Worm (Caenorhabditis elegans): ENCODE data around the gene dnj-18.

The dnj-18 gene

DNA sequence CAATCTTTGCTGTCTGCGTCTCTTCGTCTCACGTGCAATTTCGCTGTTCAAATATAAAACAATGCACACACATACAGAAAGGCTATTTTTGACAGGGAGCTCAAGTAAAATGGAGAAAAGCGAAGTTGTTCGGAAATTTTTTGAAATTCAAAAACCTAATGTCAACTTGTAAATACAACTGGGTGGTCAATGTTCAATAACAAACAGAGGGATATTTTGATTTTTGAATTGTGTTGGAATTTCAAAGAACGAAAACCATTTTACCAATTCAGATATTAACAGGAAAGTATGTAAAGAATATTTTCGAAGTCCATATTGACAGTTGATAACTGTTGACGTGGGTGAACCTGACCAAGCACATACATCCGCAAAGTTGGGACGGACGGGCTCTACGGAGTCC, 9.6 kb upstream of the dnj-18 start, which contains the start of gene tag-243:
Gene tag-243 (minus strand): TSS at position 101 of the 400 bp plus-strand sequence.
- TF ChIP-seq snpc-4 (tag; optimal IDR thresholded peaks at IDR 0.05): no peak
- TF ChIP-seq unc-62 (GFP tag; optimal IDR thresholded peaks at IDR 0.05 in 1 of 2): no peak
- no peak for TF ChIP-seq unc-62 (tag; optimal IDR thresholded peaks at IDR 0.05)
- TF ChIP-seq zfp-3 (GFP tag; conservative IDR thresholded peaks at IDR 0.05): no peak
- no peak for TF ChIP-seq daf-12 (tag; optimal IDR thresholded peaks at IDR 0.05)

- TF ChIP-seq duxl-1 (tag; optimal IDR thresholded peaks at IDR 0.05; ENCODE audit: poor library complexity) (no peak), hlh-11 (tag; optimal IDR thresholded peaks at IDR 0.05) (no peak), nhr-48 (tag; optimal IDR thresholded peaks at IDR 0.05) (no peak), aha-1 (tag) (peak; percentile 75), php-3 (GFP tag; IDR thresholded peaks at IDR 0.05) (0 out of 2 replicates have a peak, but pooled peaks have one; percentile 14), daf-16 (GFP tag; optimal IDR thresholded peaks at IDR 0.05) (no peak), daf-16 (tag; optimal IDR thresholded peaks at IDR 0.05) (peak; percentile 73), nhr-10 (tag; optimal IDR thresholded peaks at IDR 0.05) (no peak)
Measured at ce11 chrIII:4688965-4689364, 9.0 kb upstream of the dnj-18 start, which contains the start of gene ppat-1. Gene ppat-1 (plus strand): TSS chrIII:4689280.

- TF ChIP-seq mxl-3 (GFP tag; optimal IDR thresholded peaks at IDR 0.05) (peak; percentile 96), ceh-44 (GFP tag; IDR thresholded peaks at IDR 0.05) (peak; percentile 90), cey-2 (tag; optimal IDR thresholded peaks at IDR 0.05; ENCODE audit: borderline replicate concordance, insufficient read depth) (no peak), zip-2 (tag; optimal IDR thresholded peaks at IDR 0.05) (peak; percentile 56), set-16 (GFP tag; IDR thresholded peaks at IDR 0.05) (no peak), nhr-237 (tag; optimal IDR thresholded peaks at IDR 0.05) (no peak), vab-7 (GFP tag; IDR thresholded peaks at IDR 0.05) (peak; percentile 91), ceh-32 (tag; optimal IDR thresholded peaks at IDR 0.05; ENCODE audit: poor library complexity) (no peak), daf-19 (GFP tag; conservative IDR thresholded peaks at IDR 0.05) (peak; percentile 89), pqm-1 (tag; optimal IDR thresholded peaks at IDR 0.05) (peak; percentile 53), dmd-6 (GFP tag; IDR thresholded peaks at IDR 0.05) (peak; percentile 77), gei-8 (GFP tag; optimal IDR thresholded peaks at IDR 0.05) (peak; percentile 84), zfp-3 (GFP tag; conservative IDR thresholded peaks at IDR 0.05) (peak; percentile 86), daf-12 (tag; optimal IDR thresholded peaks at IDR 0.05) (no peak), mes-2 (tag; optimal IDR thresholded peaks at IDR 0.05; ENCODE audit: poor library complexity, severe bottlenecking) (peak; percentile 87), T20F7.1 (GFP tag; optimal IDR thresholded peaks at IDR 0.05) (peak; percentile 68), lir-3 (tag; optimal IDR thresholded peaks at IDR 0.05) (peak; percentile 75), Y105C5A.15 (GFP tag; IDR thresholded peaks at IDR 0.05) (0 out of 2 replicates have a peak, but pooled peaks have one; percentile 44), lsy-2 (tag; optimal IDR thresholded peaks at IDR 0.05) (peak; percentile 1 to 80), nhr-102 (tag; optimal IDR thresholded peaks at IDR 0.05) (peak; percentile 59), tag-97 (GFP tag; IDR thresholded peaks at IDR 0.05) (no peak), fos-1 (tag; optimal IDR thresholded peaks at IDR 0.05) (no peak), duxl-1 (tag; optimal IDR thresholded peaks at IDR 0.05; ENCODE audit: poor library complexity) (peak; percentile 85), ama-1 (optimal IDR thresholded peaks at IDR 0.05) (no peak), snpc-4 (tag; optimal IDR thresholded peaks at IDR 0.05) (no peak), lim-7 (GFP tag; IDR thresholded peaks at IDR 0.05) (peak; percentile 96), madf-9 (GFP tag; conservative IDR thresholded peaks at IDR 0.05) (peak; percentile 82), aly-2 (tag; optimal IDR thresholded peaks at IDR 0.05) (peak; percentile 40), nhr-111 (GFP tag; optimal IDR thresholded peaks at IDR 0.05) (peak; percentile 93), tra-1 (GFP tag; IDR thresholded peaks at IDR 0.05) (no peak; the same call in 1 of the 2 replicates), arid-1 (GFP tag; conservative IDR thresholded peaks at IDR 0.05) (peak; percentile 89), ceh-20 (GFP tag; IDR thresholded peaks at IDR 0.05) (peak; percentile 75; the same call in 1 of the 2 replicates), F26F4.8 (GFP tag; conservative IDR thresholded peaks at IDR 0.05) (peak; percentile 96), lin-13 (GFP tag; optimal IDR thresholded peaks at IDR 0.05) (peak; percentile 62), jun-1 (tag; optimal IDR thresholded peaks at IDR 0.05) (peak; percentile 28), hlh-30 (tag; optimal IDR thresholded peaks at IDR 0.05; ENCODE audit: insufficient read depth) (peak; percentile 87), nhr-76 (tag; optimal IDR thresholded peaks at IDR 0.05) (no peak), mep-1 (tag; optimal IDR thresholded peaks at IDR 0.05) (peak; percentile 79)
Measured at ce11 chrIII:4689595-4689994, 8.3 kb upstream of the dnj-18 start.
